Worm (Caenorhabditis elegans): Measurements from ENCODE around the gene T24H7.8.
A peak's percentile ranks its signal among the peaks of the same experiment; 100 is the strongest.

T24H7.8 gene

ce11 chrII:6260684-6261083 is 18.8 kb downstream of the T24H7.8 start, which contains the start of gene nmgp-1:
nmgp-1 (plus strand) TSS chrII:6260857.
- TF ChIP-seq W03F9.2 (tag; optimal IDR thresholded peaks at IDR 0.05) (no peak), him-1 (tag; optimal IDR thresholded peaks at IDR 0.05) (no peak), dao-5 (tag; optimal IDR thresholded peaks at IDR 0.05) (no peak)

- no peak for TF ChIP-seq him-1 (tag; optimal IDR thresholded peaks at IDR 0.05)
- TF ChIP-seq dao-5 (tag; optimal IDR thresholded peaks at IDR 0.05) = no peak
- TF ChIP-seq W03F9.2 (tag; optimal IDR thresholded peaks at IDR 0.05) = no peak
Measured at ce11 chrII:6262222-6262621, 20.4 kb downstream of the T24H7.8 start, which contains the start of gene F13H8.12. F13H8.12 (plus strand) TSS chrII:6262522.

- TF ChIP-seq W03F9.2 (tag; optimal IDR thresholded peaks at IDR 0.05) = no peak
- no peak for TF ChIP-seq him-1 (tag; optimal IDR thresholded peaks at IDR 0.05)
- TF ChIP-seq dao-5 (tag; optimal IDR thresholded peaks at IDR 0.05) = no peak
Measured at ce11 chrII:6263685-6264084, 21.8 kb downstream of the T24H7.8 start, which contains the start of gene F13H8.3. F13H8.3 (plus strand) TSS chrII:6263985.

ce11 chrII:6267983-6268382 is 26.1 kb downstream of the T24H7.8 start, which contains the start of gene F13H8.8:
F13H8.8 (minus strand) TSS chrII:6268083.
- TF ChIP-seq dao-5 (tag; optimal IDR thresholded peaks at IDR 0.05) (no peak), him-1 (tag; optimal IDR thresholded peaks at IDR 0.05) (no peak), W03F9.2 (tag; optimal IDR thresholded peaks at IDR 0.05) (no peak)

ce11 chrII:6269805-6270414 is 28.1 kb downstream of the T24H7.8 start, which contains the start of gene F13H8.2:
F13H8.2 (plus strand) TSS chrII:6270364.
- TF ChIP-seq W03F9.2 (tag; optimal IDR thresholded peaks at IDR 0.05) = peak; percentile 29
- no peak for TF ChIP-seq him-1 (tag; optimal IDR thresholded peaks at IDR 0.05)
- no peak for TF ChIP-seq dao-5 (tag; optimal IDR thresholded peaks at IDR 0.05)

ce11 chrII:6273916-6274315 is 32.1 kb downstream of the T24H7.8 start, which contains the start of gene bpl-1:
bpl-1 (plus strand) TSS chrII:6274216.
- TF ChIP-seq him-1 (tag; optimal IDR thresholded peaks at IDR 0.05) (no peak), W03F9.2 (tag; optimal IDR thresholded peaks at IDR 0.05) (no peak), dao-5 (tag; optimal IDR thresholded peaks at IDR 0.05) (no peak)

ce11 chrII:6281002-6281401 is 39.1 kb downstream of the T24H7.8 start, which contains the start of gene scly-1:
scly-1 (minus strand) TSS chrII:6281102.
- TF ChIP-seq him-1 (tag; optimal IDR thresholded peaks at IDR 0.05) = no peak
- no peak for TF ChIP-seq W03F9.2 (tag; optimal IDR thresholded peaks at IDR 0.05)
- TF ChIP-seq dao-5 (tag; optimal IDR thresholded peaks at IDR 0.05) = no peak

ce11 chrII:6281903-6282302 is 40.0 kb downstream of the T24H7.8 start:
- no peak for TF ChIP-seq dao-5 (tag; optimal IDR thresholded peaks at IDR 0.05)
- no peak for TF ChIP-seq him-1 (tag; optimal IDR thresholded peaks at IDR 0.05)
- TF ChIP-seq W03F9.2 (tag; optimal IDR thresholded peaks at IDR 0.05) = no peak

- TF ChIP-seq W03F9.2 (tag; optimal IDR thresholded peaks at IDR 0.05) (no peak), him-1 (tag; optimal IDR thresholded peaks at IDR 0.05) (no peak), dao-5 (tag; optimal IDR thresholded peaks at IDR 0.05) (no peak)
Measured at ce11 chrII:6283074-6283473, 41.2 kb downstream of the T24H7.8 start, which contains the start of gene F13H8.1. F13H8.1 (plus strand) TSS chrII:6283384.

- TF ChIP-seq W03F9.2 (tag; optimal IDR thresholded peaks at IDR 0.05) (no peak), him-1 (tag; optimal IDR thresholded peaks at IDR 0.05) (no peak), dao-5 (tag; optimal IDR thresholded peaks at IDR 0.05) (no peak)
Measured at ce11 chrII:6286865-6287264, 45.0 kb downstream of the T24H7.8 start, which contains the start of gene F13H8.6. F13H8.6 (minus strand) TSS chrII:6286965.

ce11 chrII:6288104-6288503 is 46.2 kb downstream of the T24H7.8 start:
- TF ChIP-seq W03F9.2 (tag; optimal IDR thresholded peaks at IDR 0.05) = no peak
- TF ChIP-seq dao-5 (tag; optimal IDR thresholded peaks at IDR 0.05) = no peak
- no peak for TF ChIP-seq him-1 (tag; optimal IDR thresholded peaks at IDR 0.05)

ce11 chrII:6290047-6290582 is 48.3 kb downstream of the T24H7.8 start, which contains the start of gene upb-1:
upb-1 (minus strand) TSS chrII:6290097.
- TF ChIP-seq W03F9.2 (tag; optimal IDR thresholded peaks at IDR 0.05) = no peak
- TF ChIP-seq dao-5 (tag; optimal IDR thresholded peaks at IDR 0.05) = no peak
- TF ChIP-seq him-1 (tag; optimal IDR thresholded peaks at IDR 0.05) = no peak
